Worm (Caenorhabditis elegans): Measurements from ENCODE around the gene rhgf-2.

- TF ChIP-seq ztf-29 (GFP tag; IDR thresholded peaks at IDR 0.05) (no peak), flt-1 (GFP tag; IDR thresholded peaks at IDR 0.05) (no peak), klf-2 (GFP tag; conservative IDR thresholded peaks at IDR 0.05) (no peak), ref-1 (GFP tag; conservative IDR thresholded peaks at IDR 0.05) (no peak), med-1 (GFP tag; optimal IDR thresholded peaks at IDR 0.05; ENCODE audit: insufficient read depth) (no peak), ztf-23 (GFP tag; IDR thresholded peaks at IDR 0.05) (no peak), tab-1 (GFP tag; IDR thresholded peaks at IDR 0.05) (no peak), cog-1 (tag; optimal IDR thresholded peaks at IDR 0.05) (no peak)
Measured at ce11 chrII:4091828-4092227, 8.8 kb upstream of the rhgf-2 start, which contains the start of gene R11F4.1.
